Fruit fly (Drosophila melanogaster) whole organism, embryonic: ENCODE results near the gene Cpr64Ad.

Experiments
- ATbp ChIP-seq: fragments of 200-800 bp; sonication (Bioruptor generic); optimal IDR thresholded peaks from 2 replicates; lab custom pipeline; 2017; ENCODE audit warnings: missing biosample characterization, mild to moderate bottlenecking, missing genetic modification characterization, missing genetic modification reagents
- Atf3 ChIP-seq: fragments of 200-800 bp; sonication (Bioruptor generic); optimal IDR thresholded peaks from 3 replicates; lab custom pipeline; 2016; ENCODE audit warnings: missing biosample characterization, missing genetic modification characterization
- CG10321 ChIP-seq: fragments of 200-800 bp; sonication (Bioruptor generic); IDR thresholded peaks from 2 replicates; pipeline ENCODE4 v1.3.6; 2022; ENCODE audit warnings: missing biosample characterization, missing genetic modification characterization
- CG10654 ChIP-seq: fragments of 200-800 bp; sonication (Bioruptor generic); optimal IDR thresholded peaks from 2 replicates; lab custom pipeline; 2016; ENCODE audit warnings: missing biosample characterization, missing genetic modification characterization
- CG12104 ChIP-seq: fragments of 200-800 bp; sonication (Bioruptor generic); optimal IDR thresholded peaks from 3 replicates; lab custom pipeline; 2016; ENCODE audit warnings: missing biosample characterization, missing genetic modification characterization
- CG15514 ChIP-seq: fragments of 200-800 bp; sonication (Bioruptor generic); optimal IDR thresholded peaks from 3 replicates; lab custom pipeline; 2017; ENCODE audit warnings: missing biosample characterization, missing genetic modification characterization, mild to moderate bottlenecking, moderate library complexity, missing genetic modification reagents
- CG17802 ChIP-seq: fragments of 200-800 bp; sonication (Bioruptor generic); optimal IDR thresholded peaks from 2 replicates; lab custom pipeline; 2018; ENCODE audit warnings: missing biosample characterization, mild to moderate bottlenecking, missing genetic modification characterization, moderate library complexity
- CG18476 ChIP-seq: fragments of 200-800 bp; sonication (Bioruptor generic); optimal IDR thresholded peaks from 2 replicates; lab custom pipeline; 2016; ENCODE audit warnings: missing biosample characterization, mild to moderate bottlenecking, missing genetic modification characterization
- CG2116 ChIP-seq: fragments of 200-800 bp; sonication (Bioruptor generic); optimal IDR thresholded peaks from 3 replicates; lab custom pipeline; 2018; ENCODE audit warnings: missing biosample characterization, mild to moderate bottlenecking, missing genetic modification characterization
- CG2202 ChIP-seq: fragments of 200-800 bp; sonication (Bioruptor generic); optimal IDR thresholded peaks from 2 replicates; lab custom pipeline; 2018; ENCODE audit warnings: missing biosample characterization, mild to moderate bottlenecking, missing genetic modification characterization
- CG30431 ChIP-seq: fragments of 200-800 bp; sonication (Bioruptor generic); optimal IDR thresholded peaks from 2 replicates; lab custom pipeline; 2017; ENCODE audit warnings: missing biosample characterization, missing genetic modification characterization
- CG32532 ChIP-seq: fragments of 200-800 bp; sonication (Bioruptor generic); IDR thresholded peaks from 2 replicates; pipeline ENCODE4 v1.3.6; 2022; ENCODE audit warnings: missing biosample characterization, missing genetic modification characterization
- CG3281 ChIP-seq: fragments of 200-800 bp; sonication (Bioruptor generic); optimal IDR thresholded peaks from 3 replicates; lab custom pipeline; 2017; ENCODE audit warnings: missing biosample characterization, mild to moderate bottlenecking, missing genetic modification characterization
- CG4282 ChIP-seq: fragments of 200-800 bp; sonication (Bioruptor generic); optimal IDR thresholded peaks from 2 replicates; lab custom pipeline; 2016; ENCODE audit warnings: missing biosample characterization, missing genetic modification characterization
- CG4820 ChIP-seq: fragments of 200-800 bp; sonication (Bioruptor generic); optimal IDR thresholded peaks from 3 replicates; lab custom pipeline; 2016; ENCODE audit warnings: missing biosample characterization, missing genetic modification characterization
- CG6175 ChIP-seq: fragments of 200-800 bp; sonication (Bioruptor generic); IDR thresholded peaks from 3 replicates; pipeline ENCODE4 v1.3.6; 2022; ENCODE audit warnings: missing biosample characterization, missing genetic modification characterization
- CG6813 ChIP-seq: fragments of 200-800 bp; sonication (Bioruptor generic); optimal IDR thresholded peaks from 2 replicates; lab custom pipeline; 2017; ENCODE audit warnings: missing biosample characterization, missing genetic modification characterization, mild to moderate bottlenecking, moderate library complexity, missing genetic modification reagents
- CG7745 ChIP-seq: fragments of 200-800 bp; sonication (Bioruptor generic); optimal IDR thresholded peaks from 2 replicates; lab custom pipeline; 2018; ENCODE audit warnings: missing biosample characterization, mild to moderate bottlenecking, missing genetic modification characterization, moderate library complexity
- CG8281 ChIP-seq: fragments of 200-800 bp; sonication (Bioruptor generic); optimal IDR thresholded peaks from 2 replicates; lab custom pipeline; 2018; ENCODE audit warnings: missing biosample characterization, mild to moderate bottlenecking, missing genetic modification characterization, moderate library complexity
- CG8388 ChIP-seq: fragments of 200-800 bp; sonication (Bioruptor generic); optimal IDR thresholded peaks from 2 replicates; lab custom pipeline; 2019; ENCODE audit warnings: missing biosample characterization, mild to moderate bottlenecking, missing genetic modification characterization, moderate library complexity
- CG9609 ChIP-seq: fragments of 200-800 bp; sonication (Bioruptor generic); optimal IDR thresholded peaks from 3 replicates; lab custom pipeline; 2016; ENCODE audit warnings: missing biosample characterization, missing genetic modification characterization
- CG9817 ChIP-seq: fragments of 200-800 bp; sonication (Bioruptor generic); optimal IDR thresholded peaks from 2 replicates; lab custom pipeline; 2018; ENCODE audit warnings: missing biosample characterization, mild to moderate bottlenecking, missing genetic modification characterization, moderate library complexity
- Eip74EF ChIP-seq, 2 experiments: fragments of 200-800 bp in 1 of 2; fragments of >200 bp in 1 of 2; sonication (Bioruptor generic) in 1 of 2; optimal IDR thresholded peaks; 2 replicates each; lab custom pipeline; 2017 to 2019; ENCODE audit warnings: missing biosample characterization in 2 of 2, missing genetic modification characterization in 2 of 2, mild to moderate bottlenecking in 1 of 2, moderate library complexity in 1 of 2
- HLHmδ ChIP-seq: fragments of 200-800 bp; sonication (Bioruptor generic); optimal IDR thresholded peaks from 2 replicates; lab custom pipeline; 2018; ENCODE audit warnings: missing biosample characterization, mild to moderate bottlenecking, missing genetic modification characterization, moderate library complexity
- NC2β ChIP-seq: fragments of 200-800 bp; sonication (Bioruptor generic); optimal IDR thresholded peaks from 2 replicates; lab custom pipeline; 2016; ENCODE audit warnings: missing biosample characterization, missing genetic modification characterization
- Nf-YC ChIP-seq: fragments of 200-800 bp; optimal IDR thresholded peaks from 3 replicates; lab custom pipeline; 2019; ENCODE audit warnings: missing biosample characterization, mild to moderate bottlenecking, missing genetic modification characterization, moderate library complexity
- Sin3A ChIP-seq: fragments of >200 bp; optimal IDR thresholded peaks from 2 replicates; lab custom pipeline; 2018
- Tbp ChIP-seq: fragments of >200 bp; optimal IDR thresholded peaks from 2 replicates; lab custom pipeline; 2018; ENCODE audit warnings: missing biosample characterization, missing genetic modification characterization
- Usf ChIP-seq: fragments of 200-800 bp; sonication (Bioruptor generic); optimal IDR thresholded peaks from 2 replicates; lab custom pipeline; 2017; ENCODE audit warnings: missing genotype, missing biosample characterization, missing genetic modification characterization
- ab ChIP-seq: fragments of 200-800 bp; sonication (Bioruptor generic); optimal IDR thresholded peaks from 2 replicates; lab custom pipeline; 2016; ENCODE audit warnings: missing biosample characterization, missing genetic modification characterization
- al ChIP-seq: fragments of 200-800 bp; sonication (Bioruptor generic); IDR thresholded peaks from 2 replicates; pipeline ENCODE4 v1.3.6; 2022; ENCODE audit warnings: missing biosample characterization, missing genetic modification characterization
- cg ChIP-seq: fragments of 200-800 bp; sonication (Bioruptor generic); optimal IDR thresholded peaks from 3 replicates; lab custom pipeline; 2019; ENCODE audit warnings: missing biosample characterization, mild to moderate bottlenecking, missing genetic modification characterization, moderate library complexity
- da ChIP-seq: fragments of 200-800 bp; sonication (Bioruptor generic); optimal IDR thresholded peaks from 2 replicates; lab custom pipeline; 2016; ENCODE audit warnings: missing biosample characterization, missing genetic modification characterization
- dm ChIP-seq: fragments of 200-800 bp; sonication (Bioruptor generic); optimal IDR thresholded peaks from 3 replicates; lab custom pipeline; 2016; ENCODE audit warnings: missing biosample characterization, missing genetic modification characterization
- ewg ChIP-seq: fragments of 200-800 bp; sonication (Bioruptor generic); optimal IDR thresholded peaks from 3 replicates; lab custom pipeline; 2017; ENCODE audit warnings: mild to moderate bottlenecking, missing biosample characterization, missing genetic modification reagents, missing genetic modification characterization
- insv ChIP-seq, 2 experiments: fragments of 200-800 bp; sonication (Bioruptor generic); optimal IDR thresholded peaks; 3 replicates each; lab custom pipeline; 2016 to 2018; ENCODE audit warnings: missing biosample characterization in 2 of 2, missing genetic modification characterization in 2 of 2
- jigr1 ChIP-seq: fragments of 200-800 bp; sonication (Bioruptor generic); IDR thresholded peaks from 3 replicates; pipeline ENCODE4 v1.3.6; 2022; ENCODE audit warnings: missing biosample characterization, missing genetic modification characterization
- lmd ChIP-seq: fragments of 200-800 bp; sonication (Bioruptor generic); IDR thresholded peaks from 2 replicates; pipeline ENCODE4 v1.3.6; 2022; ENCODE audit warnings: missing biosample characterization, missing genetic modification characterization
- mam ChIP-seq: fragments of 200-800 bp; sonication (Bioruptor generic); optimal IDR thresholded peaks from 3 replicates; lab custom pipeline; 2016; ENCODE audit warnings: missing biosample characterization, missing genetic modification characterization
- mirr ChIP-seq: fragments of 200-800 bp; sonication (Bioruptor generic); optimal IDR thresholded peaks from 3 replicates; lab custom pipeline; 2018; ENCODE audit warnings: missing biosample characterization, mild to moderate bottlenecking, missing genetic modification characterization
- odd ChIP-seq: fragments of 200-800 bp; sonication (Bioruptor generic); optimal IDR thresholded peaks from 2 replicates; lab custom pipeline; 2017; ENCODE audit warnings: missing biosample characterization, mild to moderate bottlenecking, missing genetic modification characterization
- pb ChIP-seq: fragments of 200-800 bp; sonication (Bioruptor generic); optimal IDR thresholded peaks from 3 replicates; lab custom pipeline; 2016; ENCODE audit warnings: missing biosample characterization, missing genetic modification characterization
- rib ChIP-seq: fragments of 200-800 bp; sonication (Bioruptor generic); IDR thresholded peaks from 2 replicates; pipeline ENCODE4 v1.3.6; 2022; ENCODE audit warnings: missing biosample characterization, missing genetic modification characterization
- ro ChIP-seq: fragments of 200-800 bp; sonication (Bioruptor generic); IDR thresholded peaks from 2 replicates; pipeline ENCODE4 v1.3.6; 2022; ENCODE audit warnings: missing biosample characterization, missing genetic modification characterization
- sd ChIP-seq: fragments of 200-800 bp; sonication (Bioruptor generic); optimal IDR thresholded peaks from 3 replicates; lab custom pipeline; 2018; ENCODE audit warnings: missing biosample characterization, mild to moderate bottlenecking, missing genetic modification characterization, moderate library complexity
- shn ChIP-seq: fragments of 200-800 bp; sonication (Bioruptor generic); optimal IDR thresholded peaks from 3 replicates; lab custom pipeline; 2016; ENCODE audit warnings: missing biosample characterization, missing genetic modification characterization
- sim ChIP-seq: fragments of 200-800 bp; sonication (Bioruptor generic); IDR thresholded peaks from 2 replicates; pipeline ENCODE4 v1.3.6; 2022; ENCODE audit warnings: missing biosample characterization, missing genetic modification characterization
- sisA ChIP-seq: fragments of 200-800 bp; sonication (Bioruptor generic); IDR thresholded peaks from 2 replicates; pipeline ENCODE4 v1.3.6; 2022; ENCODE audit warnings: missing biosample characterization, missing genetic modification characterization
- sna ChIP-seq: fragments of 200-800 bp; sonication (Bioruptor generic); IDR thresholded peaks from 2 replicates; pipeline ENCODE4 v1.3.6; 2022; ENCODE audit warnings: missing biosample characterization, missing genetic modification characterization; ENCODE audit not compliant: partially characterized antibody
- trh ChIP-seq: fragments of 200-800 bp; sonication (Bioruptor generic); optimal IDR thresholded peaks from 2 replicates; lab custom pipeline; 2016; ENCODE audit warnings: missing biosample characterization, missing genetic modification characterization
- ttk ChIP-seq: fragments of 200-800 bp; sonication (Bioruptor generic); IDR thresholded peaks from 2 replicates; pipeline ENCODE4 v2.1.2; 2022; ENCODE audit warnings: missing biosample characterization, missing genetic modification characterization
- wor ChIP-seq: fragments of 200-800 bp; sonication (Bioruptor generic); IDR thresholded peaks from 2 replicates; pipeline ENCODE4 v1.3.6; 2022; ENCODE audit warnings: missing biosample characterization, missing genetic modification characterization
- yki ChIP-seq: fragments of >200 bp; optimal IDR thresholded peaks from 3 replicates; lab custom pipeline; 2018

Gene Cpr64Ad

dm6 chr3L:4232227-4232626 is 17.0 kb downstream of the Cpr64Ad start (continued):
- no peak for TF ChIP-seq insv (GFP tag; optimal IDR thresholded peaks at IDR 0.05; lab: Kevin White, UChicago)
- TF ChIP-seq Usf: no peak
- no peak for TF ChIP-seq NC2β (GFP tag; lab: Kevin White, UChicago)
- TF ChIP-seq dm (GFP tag; lab: Kevin White, UChicago): no peak
- TF ChIP-seq ro: no peak
- no peak for TF ChIP-seq CG10321 (GFP tag; lab: Robert Waterston, UW)
- TF ChIP-seq rib (GFP tag; lab: Robert Waterston, UW): no peak
- no peak for TF ChIP-seq CG8388 (GFP tag; lab: Kevin White, UChicago)
- TF ChIP-seq mam (GFP tag; lab: Kevin White, UChicago): no peak
- no peak for TF ChIP-seq CG3281 (GFP tag; lab: Kevin White, UChicago)
- no peak for TF ChIP-seq shn (GFP tag; lab: Kevin White, UChicago)
- no peak for TF ChIP-seq lmd (GFP tag; lab: Robert Waterston, UW)
- no peak for TF ChIP-seq CG2116 (GFP tag; lab: Kevin White, UChicago)
- TF ChIP-seq CG30431 (GFP tag; lab: Kevin White, UChicago): no peak
- TF ChIP-seq sim (GFP tag; lab: Robert Waterston, UW): no peak
- no peak for TF ChIP-seq CG4820
- TF ChIP-seq CG6175: no peak
- TF ChIP-seq CG6813: peak; percentile 28
- TF ChIP-seq ab (GFP tag; lab: Kevin White, UChicago): no peak
- no peak for TF ChIP-seq sd (tag; lab: Kevin White, UChicago)
- TF ChIP-seq sisA (GFP tag; lab: Robert Waterston, UW): no peak
- no peak for TF ChIP-seq CG4282 (GFP tag; lab: Kevin White, UChicago)
- no peak for TF ChIP-seq jigr1 (GFP tag; lab: Robert Waterston, UW)
- TF ChIP-seq ewg (GFP tag; lab: Kevin White, UChicago): no peak
- no peak for TF ChIP-seq Eip74EF (GFP tag; optimal IDR thresholded peaks at IDR 0.05; lab: Kevin White, UChicago)
- no peak for TF ChIP-seq CG15514 (GFP tag; lab: Kevin White, UChicago)
- no peak for TF ChIP-seq Atf3
- TF ChIP-seq sna: no peak
- TF ChIP-seq Tbp (GFP tag; lab: Kevin White, UChicago): no peak
- TF ChIP-seq trh (GFP tag; lab: Kevin White, UChicago): no peak
- no peak for TF ChIP-seq Sin3A
- TF ChIP-seq CG7745 (tag; lab: Kevin White, UChicago): no peak
- TF ChIP-seq CG12104 (GFP tag; lab: Kevin White, UChicago): no peak
- peak; percentile 17; the same call in 1 of the 2 replicates for TF ChIP-seq ttk (GFP tag; lab: Robert Waterston, UW)
- no peak for TF ChIP-seq wor
- no peak for TF ChIP-seq CG8281
- TF ChIP-seq odd (GFP tag; lab: Kevin White, UChicago): no peak
- no peak for TF ChIP-seq CG2202 (tag; lab: Kevin White, UChicago)
- TF ChIP-seq CG10654 (GFP tag; lab: Kevin White, UChicago): no peak
- TF ChIP-seq CG18476 (GFP tag; lab: Kevin White, UChicago): no peak
- no peak for TF ChIP-seq yki (lab: Kevin White, UChicago)
- no peak for TF ChIP-seq CG17802 (tag; lab: Kevin White, UChicago)
- peak; percentile 72 for TF ChIP-seq cg (GFP tag; lab: Kevin White, UChicago)
- TF ChIP-seq ATbp (GFP tag; lab: Kevin White, UChicago): no peak
- TF ChIP-seq da (GFP tag; lab: Kevin White, UChicago): no peak
- peak; percentile 3 for TF ChIP-seq Nf-YC (tag; lab: Kevin White, UChicago)
- TF ChIP-seq pb (GFP tag; lab: Kevin White, UChicago): no peak
- no peak for TF ChIP-seq CG9609 (GFP tag; lab: Kevin White, UChicago)
- TF ChIP-seq CG32532: no peak
- TF ChIP-seq al (GFP tag; lab: Robert Waterston, UW): no peak
- TF ChIP-seq mirr (GFP tag; lab: Kevin White, UChicago): no peak
- no peak for TF ChIP-seq CG9817 (tag; lab: Kevin White, UChicago)
- peak; percentile 53 for TF ChIP-seq HLHmδ (GFP tag; lab: Kevin White, UChicago)
